Worm (Caenorhabditis elegans) whole organism, mixed stage, embryonic: Measurements from ENCODE around the gene Y53G8B.2.

Source experiments
- M03D4.4 ChIP-seq: sonication (generic microtip); optimal IDR thresholded peaks from 2 replicates; lab custom pipeline; 2017; ENCODE audit warnings: mild to moderate bottlenecking, missing genetic modification characterization, missing compliant biosample characterization
- ceh-39 ChIP-seq: fragments of 150-350 bp; optimal IDR thresholded peaks from 2 replicates; lab custom pipeline; 2014; ENCODE audit warnings: missing biosample characterization, missing genetic modification characterization
- ceh-43 ChIP-seq: fragments of 200-800 bp; sonication (Bioruptor generic); optimal IDR thresholded peaks from 2 replicates; lab custom pipeline; 2018; ENCODE audit warnings: mild to moderate bottlenecking, missing genetic modification characterization, moderate library complexity, missing compliant biosample characterization
- ces-1 ChIP-seq: fragments of 150-350 bp; optimal IDR thresholded peaks from 2 replicates; lab custom pipeline; 2014; ENCODE audit warnings: missing biosample characterization, missing genetic modification reagents, missing genetic modification characterization
- ham-2 ChIP-seq: fragments of 200-800 bp; sonication (Bioruptor generic); optimal IDR thresholded peaks from 2 replicates; lab custom pipeline; 2018; ENCODE audit warnings: mild to moderate bottlenecking, missing genetic modification characterization, missing compliant biosample characterization
- hlh-1 ChIP-seq: fragments of 150-350 bp; optimal IDR thresholded peaks from 2 replicates; lab custom pipeline; 2014; ENCODE audit warnings: missing biosample characterization, missing genetic modification reagents, missing genetic modification characterization
- lin-32 ChIP-seq: fragments of 200-800 bp; sonication (Bioruptor generic); optimal IDR thresholded peaks from 2 replicates; lab custom pipeline; 2018; ENCODE audit warnings: mild to moderate bottlenecking, missing genetic modification characterization, missing compliant biosample characterization
- mep-1 ChIP-seq: fragments of 150-350 bp; optimal IDR thresholded peaks from 2 replicates; lab custom pipeline; 2017; ENCODE audit warnings: missing biosample characterization, missing genetic modification reagents, missing genetic modification characterization, inconsistent platforms
- nhr-12 ChIP-seq: fragments of 150-350 bp; optimal IDR thresholded peaks from 2 replicates; lab custom pipeline; 2014; ENCODE audit warnings: missing biosample characterization, missing genetic modification characterization
- nhr-28 ChIP-seq: fragments of 150-350 bp; optimal IDR thresholded peaks from 2 replicates; lab custom pipeline; 2014; ENCODE audit warnings: missing biosample characterization, missing genetic modification characterization
- nhr-76 ChIP-seq: sonication (generic microtip); optimal IDR thresholded peaks from 2 replicates; lab custom pipeline; 2017; ENCODE audit warnings: missing biosample characterization, missing genetic modification characterization
- sem-2 ChIP-seq: fragments of 200-800 bp; sonication (Bioruptor generic); optimal IDR thresholded peaks from 2 replicates; lab custom pipeline; 2018; ENCODE audit warnings: mild to moderate bottlenecking, missing genetic modification characterization, missing compliant biosample characterization
- snpc-4 ChIP-seq: fragments of 150-350 bp; optimal IDR thresholded peaks from 2 replicates; lab custom pipeline; 2014; ENCODE audit warnings: missing biosample characterization, missing genetic modification characterization
- unc-120 ChIP-seq: sonication (generic microtip); optimal IDR thresholded peaks from 2 replicates; lab custom pipeline; 2017; ENCODE audit warnings: missing genetic modification characterization, missing compliant biosample characterization; ENCODE audit not compliant: poor library complexity, severe bottlenecking
- unc-39 ChIP-seq: fragments of 150-350 bp; optimal IDR thresholded peaks from 2 replicates; lab custom pipeline; 2014; ENCODE audit warnings: missing biosample characterization, missing genetic modification characterization
- unc-62 ChIP-seq: fragments of 150-350 bp; optimal IDR thresholded peaks from 2 replicates; lab custom pipeline; 2014; ENCODE audit warnings: missing biosample characterization, missing genetic modification reagents, missing genetic modification characterization
- ztf-11 ChIP-seq: fragments of 150-350 bp; optimal IDR thresholded peaks from 2 replicates; lab custom pipeline; 2014; ENCODE audit warnings: missing biosample characterization, missing genetic modification characterization

The Y53G8B.2 gene

ce11 chrIII:3061289-3061688 is 42.5 kb downstream of the Y53G8B.2 start:
- no peak for TF ChIP-seq M03D4.4 (tag; lab: Kevin White, UChicago)
- no peak for TF ChIP-seq unc-120 (tag; lab: Kevin White, UChicago)
- TF ChIP-seq hlh-1 (tag; lab: Kevin White, UChicago) = no peak
- TF ChIP-seq ces-1 (GFP tag; lab: Kevin White, UChicago) = no peak
- no peak for TF ChIP-seq ztf-11 (tag; lab: Kevin White, UChicago)
- TF ChIP-seq nhr-76 (tag; lab: Kevin White, UChicago) = no peak
- TF ChIP-seq ceh-43 (GFP tag; lab: Kevin White, UChicago) = no peak
- no peak for TF ChIP-seq unc-39 (tag; lab: Kevin White, UChicago)
- TF ChIP-seq, all 35 proteins: peak for 0

- no peak for TF ChIP-seq ham-2
- TF ChIP-seq nhr-28 (tag; lab: Kevin White, UChicago) = no peak
- no peak for TF ChIP-seq mep-1 (tag; lab: Kevin White, UChicago)
- TF ChIP-seq nhr-12 (tag; lab: Kevin White, UChicago) = no peak
- no peak for TF ChIP-seq unc-62 (GFP tag; lab: Kevin White, UChicago)
- no peak for TF ChIP-seq lin-32 (GFP tag; lab: Kevin White, UChicago)
Measured at ce11 chrIII:3060262-3060661, 43.5 kb downstream of the Y53G8B.2 start, which contains the start of gene fipr-29. TSS of gene fipr-29 (minus strand) at chrIII:3060362.

DNA sequence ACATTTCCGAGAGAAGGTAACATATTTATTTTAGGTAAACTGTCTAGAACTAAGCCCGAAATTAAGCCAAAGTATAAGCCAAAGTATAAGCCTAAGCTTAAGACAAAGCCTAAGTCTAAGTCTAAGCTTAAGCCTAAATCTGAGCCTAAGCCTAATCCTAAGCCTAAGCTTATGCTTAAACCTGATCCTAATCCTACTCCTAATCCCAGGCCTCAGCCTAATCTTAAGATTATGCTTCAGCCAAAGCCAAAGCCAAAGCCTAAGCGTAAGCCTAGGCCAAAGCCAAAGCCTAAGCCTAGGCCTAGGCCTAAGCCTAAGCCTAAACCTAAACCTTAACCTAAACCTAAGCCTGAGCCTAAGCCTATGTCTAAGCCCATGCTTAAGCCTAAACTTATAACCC is 47.9 kb downstream of the Y53G8B.2 start:
- TF ChIP-seq ces-1 (GFP tag; lab: Kevin White, UChicago) = no peak
- TF ChIP-seq snpc-4 (tag; lab: Kevin White, UChicago) = no peak
- peak; percentile 6 for TF ChIP-seq ham-2
- no peak for TF ChIP-seq ceh-39 (tag; lab: Kevin White, UChicago)
- TF ChIP-seq sem-2 (GFP tag; lab: Kevin White, UChicago) = no peak
